Worm (Caenorhabditis elegans): Measurements from ENCODE around the gene D1086.12.

- TF ChIP-seq him-1 (tag; optimal IDR thresholded peaks at IDR 0.05) (no peak), W03F9.2 (tag; optimal IDR thresholded peaks at IDR 0.05) (no peak), dao-5 (tag; optimal IDR thresholded peaks at IDR 0.05) (no peak)
Observed at ce11 chrV:14127834-14128233, 26.8 kb downstream of the D1086.12 start.
